Worm (Caenorhabditis elegans): Measurements from ENCODE around the gene col-2.

Gene col-2

DNA sequence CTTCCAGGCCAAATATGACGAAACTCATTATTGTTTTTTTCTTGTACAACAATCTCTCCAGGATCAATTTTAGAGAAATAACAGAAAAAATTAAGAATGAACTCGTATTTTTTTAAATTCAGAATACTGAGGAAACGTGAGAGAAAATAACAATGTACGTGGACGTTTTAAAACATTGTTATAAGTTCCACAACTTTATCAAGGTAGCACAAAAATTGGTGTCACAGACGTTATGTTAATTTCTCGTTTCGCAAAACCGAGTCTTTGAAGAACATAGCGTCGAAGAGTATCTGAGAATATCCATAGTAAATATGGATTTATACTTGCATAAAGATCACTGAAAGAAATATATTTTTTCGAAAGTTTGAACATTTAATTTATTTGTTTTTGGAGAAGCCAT, 34.2 kb downstream of the col-2 start, which contains the start of gene T04B2.8:
Gene T04B2.8 (minus strand): TSS at position 101 of the 400 bp plus-strand sequence.
- TF ChIP-seq ets-5 (GFP tag; IDR thresholded peaks at IDR 0.05) (no peak), snu-23 (GFP tag; optimal IDR thresholded peaks at IDR 0.05) (no peak), nhr-71 (tag; optimal IDR thresholded peaks at IDR 0.05) (no peak), ama-1 (optimal IDR thresholded peaks at IDR 0.05) (no peak), Y116A8C.19 (tag; optimal IDR thresholded peaks at IDR 0.05; ENCODE audit: borderline replicate concordance) (no peak), nhr-11 (tag; optimal IDR thresholded peaks at IDR 0.05) (no peak), mdl-1 (tag; optimal IDR thresholded peaks at IDR 0.05) (no peak), elt-2 (tag; optimal IDR thresholded peaks at IDR 0.05) (no peak), fos-1 (tag; optimal IDR thresholded peaks at IDR 0.05) (no peak), jun-1 (tag; optimal IDR thresholded peaks at IDR 0.05) (no peak), tlp-1 (tag; optimal IDR thresholded peaks at IDR 0.05) (no peak)

DNA sequence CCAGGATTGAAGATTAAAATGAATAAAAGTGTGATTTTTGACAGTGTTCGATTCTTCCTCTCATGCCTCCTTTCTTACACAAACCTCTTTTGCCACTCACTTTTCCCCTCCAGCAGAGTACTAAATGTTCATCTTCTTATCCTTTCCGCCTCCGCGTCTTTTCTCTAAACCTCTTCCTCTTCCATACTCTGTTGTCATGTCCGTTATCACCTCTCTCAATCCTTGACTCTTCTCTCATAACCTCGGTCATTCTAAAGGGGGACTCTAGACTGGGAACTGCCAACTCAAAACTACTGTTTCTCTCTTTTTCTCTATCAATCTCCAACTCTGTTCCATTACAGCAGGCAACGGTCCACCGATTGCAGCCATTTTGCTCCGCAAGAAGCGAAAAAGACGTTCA, 37.0 kb downstream of the col-2 start:
- TF ChIP-seq lin-35 (GFP tag; optimal IDR thresholded peaks at IDR 0.05) (no peak), efl-1 (optimal IDR thresholded peaks at IDR 0.05) (no peak), efl-1 (GFP tag; optimal IDR thresholded peaks at IDR 0.05 in 1 of 2) (peak in 1 of 2 experiments; percentile 59), vab-15 (tag; optimal IDR thresholded peaks at IDR 0.05) (no peak), blmp-1 (tag; optimal IDR thresholded peaks at IDR 0.05) (peak; percentile 18), rnt-1 (tag; optimal IDR thresholded peaks at IDR 0.05) (peak; percentile 25), lin-14 (GFP tag; optimal IDR thresholded peaks at IDR 0.05) (peak; percentile 72), fkh-4 (tag; optimal IDR thresholded peaks at IDR 0.05; ENCODE audit: borderline replicate concordance) (no peak), ces-1 (GFP tag; optimal IDR thresholded peaks at IDR 0.05) (no peak), hlh-4 (tag; optimal IDR thresholded peaks at IDR 0.05) (no peak), tbx-2 (tag; optimal IDR thresholded peaks at IDR 0.05) (no peak), sup-37 (GFP tag; optimal IDR thresholded peaks at IDR 0.05) (no peak), unc-98 (GFP tag; IDR thresholded peaks at IDR 0.05) (no peak), nhr-84 (tag; optimal IDR thresholded peaks at IDR 0.05) (no peak), nhr-47 (tag; optimal IDR thresholded peaks at IDR 0.05) (no peak), ztf-4 (tag; optimal IDR thresholded peaks at IDR 0.05) (no peak), mab-9 (GFP tag; IDR thresholded peaks at IDR 0.05) (no peak), zag-1 (tag; optimal IDR thresholded peaks at IDR 0.05) (no peak)

DNA sequence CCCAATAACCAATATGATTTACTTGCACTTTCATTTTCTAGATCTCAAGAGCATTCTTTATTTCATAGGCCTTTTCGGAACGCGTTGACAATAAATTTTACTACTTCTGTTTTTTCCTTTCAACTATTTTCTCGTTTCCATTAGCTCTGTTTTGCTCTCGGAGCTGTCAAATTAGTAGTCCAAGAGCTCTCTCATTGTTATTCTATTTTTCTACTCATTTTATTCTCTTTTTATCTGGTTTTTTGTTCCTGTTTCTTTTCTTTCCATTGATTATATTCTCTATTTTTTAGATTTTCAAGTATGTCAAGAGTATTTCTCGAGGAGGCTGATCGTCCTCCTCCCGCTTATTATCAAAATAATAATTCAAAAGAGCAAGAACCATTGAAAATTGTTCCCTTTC, 38.1 kb downstream of the col-2 start, which contains the start of gene T04B2.3:
Gene T04B2.3 (plus strand): TSS at position 301 of the 400 bp plus-strand sequence.
- TF ChIP-seq fkh-10 (GFP tag; optimal IDR thresholded peaks at IDR 0.05) (no peak), unc-130 (tag; optimal IDR thresholded peaks at IDR 0.05) (no peak), egl-13 (tag; optimal IDR thresholded peaks at IDR 0.05) (no peak), nhr-47 (tag; optimal IDR thresholded peaks at IDR 0.05) (no peak), nhr-76 (tag; optimal IDR thresholded peaks at IDR 0.05) (no peak), dpl-1 (GFP tag; optimal IDR thresholded peaks at IDR 0.05) (no peak), skn-1 (tag; optimal IDR thresholded peaks at IDR 0.05) (no peak), hlh-4 (tag; optimal IDR thresholded peaks at IDR 0.05) (no peak), ceh-82 (tag; optimal IDR thresholded peaks at IDR 0.05) (no peak), pag-3 (tag; optimal IDR thresholded peaks at IDR 0.05; ENCODE audit: borderline replicate concordance, insufficient read depth) (no peak), unc-86 (tag; optimal IDR thresholded peaks at IDR 0.05) (no peak), zag-1 (tag; optimal IDR thresholded peaks at IDR 0.05) (no peak), unc-62 (GFP tag; optimal IDR thresholded peaks at IDR 0.05) (no peak), lin-13 (GFP tag; optimal IDR thresholded peaks at IDR 0.05) (no peak), lin-35 (GFP tag; optimal IDR thresholded peaks at IDR 0.05) (no peak), swsn-7 (tag; optimal IDR thresholded peaks at IDR 0.05) (no peak), efl-3 (GFP tag; optimal IDR thresholded peaks at IDR 0.05) (no peak), snu-23 (GFP tag; optimal IDR thresholded peaks at IDR 0.05) (no peak)

Data from whole organism, L1 larva.